Fruit fly (Drosophila melanogaster) whole organism, embryonic: ENCODE results near the gene CG33631.

Experiments used
- Aef1 ChIP-seq: fragments of 200-800 bp; sonication (Bioruptor generic); IDR thresholded peaks from 3 replicates; pipeline ENCODE4 v1.3.6; 2022; ENCODE audit warnings: missing biosample characterization, missing genetic modification characterization
- B-H1 ChIP-seq: fragments of 200-800 bp; sonication (Bioruptor generic); IDR thresholded peaks from 3 replicates; pipeline ENCODE4 v1.3.6; 2022; ENCODE audit warnings: missing biosample characterization, missing genetic modification characterization
- CG10431 ChIP-seq: fragments of 200-800 bp; sonication (Bioruptor generic); optimal IDR thresholded peaks from 3 replicates; lab custom pipeline; 2018; ENCODE audit warnings: missing biosample characterization, mild to moderate bottlenecking, missing genetic modification characterization
- CG11456 ChIP-seq: fragments of 200-800 bp; sonication (Bioruptor generic); IDR thresholded peaks from 3 replicates; pipeline ENCODE4 v1.3.6; 2022; ENCODE audit warnings: missing biosample characterization, missing genetic modification characterization
- CG1529 ChIP-seq: fragments of 200-800 bp; sonication (Bioruptor generic); optimal IDR thresholded peaks from 3 replicates; lab custom pipeline; 2018; ENCODE audit warnings: missing biosample characterization, missing genetic modification characterization
- CG1602 ChIP-seq: fragments of 200-800 bp; sonication (Bioruptor generic); optimal IDR thresholded peaks from 3 replicates; lab custom pipeline; 2016; ENCODE audit warnings: missing biosample characterization, missing genetic modification characterization
- CG18599 ChIP-seq: fragments of 200-800 bp; sonication (Bioruptor generic); optimal IDR thresholded peaks from 3 replicates; lab custom pipeline; 2017; ENCODE audit warnings: missing biosample characterization, missing genetic modification characterization, mild to moderate bottlenecking, moderate library complexity, missing genetic modification reagents
- CG30403 ChIP-seq: fragments of 200-800 bp; sonication (Bioruptor generic); optimal IDR thresholded peaks from 3 replicates; lab custom pipeline; 2016; ENCODE audit warnings: missing biosample characterization, missing genetic modification characterization
- CG31441 ChIP-seq: fragments of 200-800 bp; sonication (Bioruptor generic); IDR thresholded peaks from 2 replicates; pipeline ENCODE4 v1.3.6; 2022; ENCODE audit warnings: missing biosample characterization, missing genetic modification characterization
- CG5245 ChIP-seq: fragments of 200-800 bp; sonication (Bioruptor generic); optimal IDR thresholded peaks from 3 replicates; lab custom pipeline; 2016; ENCODE audit warnings: missing biosample characterization, missing genetic modification characterization
- CG6689 ChIP-seq: fragments of 200-800 bp; sonication (Bioruptor generic); IDR thresholded peaks from 2 replicates; pipeline ENCODE4 v1.3.6; 2022; ENCODE audit warnings: missing biosample characterization, missing genetic modification characterization
- CG6854 ChIP-seq: fragments of 200-800 bp; sonication (Bioruptor generic); optimal IDR thresholded peaks from 3 replicates; lab custom pipeline; 2017; ENCODE audit warnings: missing biosample characterization, mild to moderate bottlenecking, missing genetic modification characterization
- CG8944 ChIP-seq: fragments of 200-800 bp; sonication (Bioruptor generic); optimal IDR thresholded peaks from 3 replicates; lab custom pipeline; 2016; ENCODE audit warnings: missing biosample characterization, missing genetic modification characterization
- Dad ChIP-seq: fragments of 200-800 bp; sonication (Bioruptor generic); optimal IDR thresholded peaks from 3 replicates; lab custom pipeline; 2016; ENCODE audit warnings: missing biosample characterization, missing genetic modification characterization
- Doc2 ChIP-seq: fragments of 200-800 bp; sonication (Bioruptor generic); IDR thresholded peaks from 2 replicates; pipeline ENCODE4 v1.3.6; 2022; ENCODE audit warnings: missing biosample characterization, missing genetic modification characterization
- Drgx ChIP-seq: fragments of 200-800 bp; sonication (Bioruptor generic); IDR thresholded peaks from 2 replicates; pipeline ENCODE4 v1.3.6; 2022; ENCODE audit warnings: missing biosample characterization, missing genetic modification characterization
- Eip74EF ChIP-seq, 2 experiments: fragments of 200-800 bp in 1 of 2; fragments of >200 bp in 1 of 2; sonication (Bioruptor generic) in 1 of 2; optimal IDR thresholded peaks; 2 replicates each; lab custom pipeline; 2017 to 2019; ENCODE audit warnings: missing biosample characterization in 2 of 2, missing genetic modification characterization in 2 of 2, mild to moderate bottlenecking in 1 of 2, moderate library complexity in 1 of 2
- Ets97D ChIP-seq: fragments of 200-800 bp; sonication (Bioruptor generic); optimal IDR thresholded peaks from 3 replicates; lab custom pipeline; 2016; ENCODE audit warnings: missing biosample characterization, missing genetic modification characterization
- H15 ChIP-seq: fragments of 200-800 bp; sonication (Bioruptor generic); IDR thresholded peaks from 3 replicates; pipeline ENCODE4 v1.3.6; 2022; ENCODE audit warnings: missing biosample characterization, missing genetic modification characterization
- H2.0 ChIP-seq: fragments of 200-800 bp; sonication (Bioruptor generic); IDR thresholded peaks from 2 replicates; pipeline ENCODE4 v1.3.6; 2022; ENCODE audit warnings: missing biosample characterization, missing genetic modification characterization
- HLH4C ChIP-seq: fragments of 200-800 bp; sonication (Bioruptor generic); IDR thresholded peaks from 3 replicates; pipeline ENCODE4 v1.3.6; 2022; ENCODE audit warnings: missing biosample characterization, missing genetic modification characterization; ENCODE audit not compliant: partially characterized antibody
- Hmr ChIP-seq: fragments of 200-800 bp; sonication (Bioruptor generic); optimal IDR thresholded peaks from 3 replicates; lab custom pipeline; 2017; ENCODE audit warnings: mild to moderate bottlenecking, missing biosample characterization, missing genetic modification reagents, missing genetic modification characterization
- Hr39 ChIP-seq: fragments of >200 bp; optimal IDR thresholded peaks from 2 replicates; lab custom pipeline; 2017
- MTF-1 ChIP-seq: fragments of 200-800 bp; sonication (Bioruptor generic); optimal IDR thresholded peaks from 2 replicates; lab custom pipeline; 2018; ENCODE audit warnings: missing biosample characterization, mild to moderate bottlenecking, missing genetic modification characterization, borderline replicate concordance
- Mes4 ChIP-seq: fragments of 200-800 bp; sonication (Bioruptor generic); optimal IDR thresholded peaks from 2 replicates; lab custom pipeline; 2016; ENCODE audit warnings: missing biosample characterization, missing genetic modification characterization
- Myb ChIP-seq: fragments of 200-800 bp; sonication (Bioruptor generic); optimal IDR thresholded peaks from 2 replicates; lab custom pipeline; 2016; ENCODE audit warnings: missing biosample characterization, missing genetic modification characterization
- Oli ChIP-seq: fragments of 200-800 bp; sonication (Bioruptor generic); optimal IDR thresholded peaks from 2 replicates; lab custom pipeline; 2018; ENCODE audit warnings: missing biosample characterization, mild to moderate bottlenecking, missing genetic modification characterization, moderate library complexity
- Taf1 ChIP-seq: fragments of 200-800 bp; sonication (Bioruptor generic); IDR thresholded peaks from 2 replicates; pipeline ENCODE4 v1.3.6; 2022; ENCODE audit warnings: missing biosample characterization, missing genetic modification characterization
- Xrp1 ChIP-seq: fragments of 200-800 bp; sonication (Bioruptor generic); IDR thresholded peaks from 2 replicates; pipeline ENCODE4 v1.3.6; 2022; ENCODE audit warnings: missing biosample characterization, missing genetic modification characterization
- bcd ChIP-seq: fragments of 200-800 bp; sonication (Bioruptor generic); optimal IDR thresholded peaks from 2 replicates; lab custom pipeline; 2017; ENCODE audit warnings: missing biosample characterization, mild to moderate bottlenecking, missing genetic modification characterization
- chif ChIP-seq, 2 experiments: fragments of 200-800 bp; sonication (Bioruptor generic); optimal IDR thresholded peaks; 3 replicates each; lab custom pipeline; 2016; ENCODE audit warnings: missing biosample characterization in 2 of 2, missing genetic modification characterization in 2 of 2
- chm ChIP-seq: fragments of 200-800 bp; sonication (Bioruptor generic); IDR thresholded peaks from 2 replicates; pipeline ENCODE4 v1.3.6; 2022; ENCODE audit warnings: missing biosample characterization, missing genetic modification characterization
- dati ChIP-seq: fragments of 200-800 bp; sonication (Bioruptor generic); IDR thresholded peaks from 2 replicates; pipeline ENCODE4 v1.3.6; 2022; ENCODE audit warnings: missing biosample characterization, missing genetic modification characterization
- fd102C ChIP-seq: fragments of 200-800 bp; sonication (Bioruptor generic); optimal IDR thresholded peaks from 2 replicates; lab custom pipeline; 2018; ENCODE audit warnings: missing biosample characterization, mild to moderate bottlenecking, missing genetic modification characterization, moderate library complexity
- gce ChIP-seq: fragments of 200-800 bp; sonication (Bioruptor generic); IDR thresholded peaks from 3 replicates; pipeline ENCODE4 v1.3.6; 2022; ENCODE audit warnings: missing biosample characterization, missing genetic modification characterization
- gfzf ChIP-seq: fragments of 200-800 bp; sonication (Bioruptor generic); optimal IDR thresholded peaks from 2 replicates; lab custom pipeline; 2016; ENCODE audit warnings: missing biosample characterization, mild to moderate bottlenecking, missing genetic modification characterization, moderate library complexity
- gsb-n ChIP-seq: fragments of 200-800 bp; sonication (Bioruptor generic); optimal IDR thresholded peaks from 3 replicates; lab custom pipeline; 2018; ENCODE audit warnings: missing biosample characterization, mild to moderate bottlenecking, missing genetic modification characterization
- h ChIP-seq: fragments of >200 bp; optimal IDR thresholded peaks from 2 replicates; lab custom pipeline; 2017
- ind ChIP-seq: fragments of 200-800 bp; sonication (Bioruptor generic); optimal IDR thresholded peaks from 3 replicates; lab custom pipeline; 2016; ENCODE audit warnings: missing biosample characterization, missing genetic modification characterization
- jumu ChIP-seq: fragments of 200-800 bp; sonication (Bioruptor generic); optimal IDR thresholded peaks from 3 replicates; lab custom pipeline; 2016; ENCODE audit warnings: missing biosample characterization, missing genetic modification characterization
- nau ChIP-seq: fragments of 200-800 bp; sonication (Bioruptor generic); optimal IDR thresholded peaks from 3 replicates; lab custom pipeline; 2017; ENCODE audit warnings: missing biosample characterization, mild to moderate bottlenecking, missing genetic modification characterization, missing genetic modification reagents
- nmo ChIP-seq: fragments of 200-800 bp; sonication (Bioruptor generic); optimal IDR thresholded peaks from 2 replicates; lab custom pipeline; 2018; ENCODE audit warnings: missing biosample characterization, mild to moderate bottlenecking, missing genetic modification characterization, moderate library complexity
- onecut ChIP-seq: fragments of 200-800 bp; sonication (Bioruptor generic); IDR thresholded peaks from 2 replicates; pipeline ENCODE4 v1.3.6; 2022; ENCODE audit warnings: missing biosample characterization, missing genetic modification characterization
- pita ChIP-seq: fragments of 200-800 bp; sonication (Bioruptor generic); optimal IDR thresholded peaks from 2 replicates; lab custom pipeline; 2017; ENCODE audit warnings: missing biosample characterization, mild to moderate bottlenecking, missing genetic modification characterization
- row ChIP-seq: fragments of 200-800 bp; sonication (Bioruptor generic); IDR thresholded peaks from 3 replicates; pipeline ENCODE4 v1.3.6; 2022; ENCODE audit warnings: missing biosample characterization, missing genetic modification characterization
- sc ChIP-seq, 3 experiments: fragments of >200 bp in 2 of 3; fragments of 200-800 bp in 1 of 3; sonication (Bioruptor generic) in 1 of 3; optimal IDR thresholded peaks; 2 replicates in 2 of 3; 3 replicates in 1 of 3; lab custom pipeline; 2017; ENCODE audit warnings: mild to moderate bottlenecking in 1 of 3, missing biosample characterization in 1 of 3, missing genetic modification characterization in 1 of 3, missing genetic modification reagents in 1 of 3
- sens-2 ChIP-seq: fragments of 200-800 bp; sonication (Bioruptor generic); IDR thresholded peaks from 2 replicates; pipeline ENCODE4 v1.3.6; 2022; ENCODE audit warnings: missing biosample characterization, missing genetic modification characterization
- ssp ChIP-seq: fragments of 200-800 bp; sonication (Bioruptor generic); IDR thresholded peaks from 2 replicates; pipeline ENCODE4 v1.3.6; 2022; ENCODE audit warnings: missing biosample characterization, missing genetic modification characterization
- toy ChIP-seq: fragments of 200-800 bp; sonication (Bioruptor generic); IDR thresholded peaks from 2 replicates; pipeline ENCODE4 v1.3.6; 2022; ENCODE audit warnings: missing biosample characterization, missing genetic modification characterization
- zfh2 ChIP-seq: fragments of 200-800 bp; sonication (Bioruptor generic); optimal IDR thresholded peaks from 2 replicates; lab custom pipeline; 2016; ENCODE audit warnings: missing biosample characterization, missing genetic modification characterization

Gene CG33631

DNA sequence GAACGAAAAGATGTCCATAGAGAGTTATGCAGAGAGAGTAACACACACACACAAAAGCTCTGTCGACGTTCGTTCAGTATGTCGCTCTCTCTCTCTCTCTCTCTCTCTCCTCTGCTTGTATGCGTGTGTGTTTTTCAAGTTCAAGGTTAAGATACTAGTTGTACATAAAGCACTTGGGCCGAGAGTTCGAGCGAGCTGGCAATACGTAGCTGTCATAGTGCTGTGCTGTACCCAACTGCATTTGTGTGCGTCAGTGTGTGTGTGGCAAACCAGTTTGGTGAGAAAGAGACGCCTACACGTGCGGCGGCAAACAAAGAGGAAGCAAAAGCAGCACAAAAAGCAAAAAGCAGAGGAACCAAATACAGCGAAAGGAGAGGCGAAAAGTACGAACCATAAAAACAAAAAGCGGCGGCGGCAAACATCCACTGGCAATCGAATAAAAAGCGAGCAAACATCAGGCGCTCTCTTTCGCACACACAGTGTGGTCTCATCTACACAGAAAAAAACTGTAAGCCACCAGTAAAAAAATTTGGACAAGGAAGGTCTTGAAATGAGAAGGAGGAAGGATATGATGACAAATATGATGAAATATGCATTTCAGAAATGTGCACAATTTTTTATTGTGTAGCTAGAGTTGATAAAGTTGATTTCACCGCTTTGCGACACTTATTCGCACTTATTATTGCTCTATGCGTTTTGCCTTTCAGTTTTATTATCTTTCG is 23.6 kb downstream of the CG33631 start (continued):
- peak; percentile 77 for TF ChIP-seq CG18599 (GFP tag; lab: Kevin White, UChicago)
- peak; percentile 67 for TF ChIP-seq H2.0 (GFP tag; lab: Robert Waterston, UW)
- TF ChIP-seq fd102C (GFP tag; lab: Kevin White, UChicago), result no peak
- peak; percentile 63; the same call in 1 of the 2 replicates for TF ChIP-seq Taf1
- TF ChIP-seq CG30403 (GFP tag; lab: Kevin White, UChicago), result peak; percentile 72
- peak; percentile 45 for TF ChIP-seq nau (GFP tag; lab: Kevin White, UChicago)
- TF ChIP-seq Aef1 (GFP tag; lab: Robert Waterston, UW), result peak; percentile 80
- peak; percentile 60 to 77 for TF ChIP-seq chif (GFP tag; optimal IDR thresholded peaks at IDR 0.05; lab: Kevin White, UChicago)
- TF ChIP-seq h, result no peak
- peak; percentile 53 for TF ChIP-seq CG1602 (GFP tag; lab: Kevin White, UChicago)
- TF ChIP-seq MTF-1, result no peak
- peak; percentile 77 for TF ChIP-seq bcd (GFP tag; lab: Kevin White, UChicago)
- TF ChIP-seq CG31441 (GFP tag; lab: Robert Waterston, UW), result peak; percentile 58
- no peak for TF ChIP-seq gfzf (GFP tag; lab: Kevin White, UChicago)
- peak; percentile 53 for TF ChIP-seq Oli
- no peak for TF ChIP-seq CG10431 (GFP tag; lab: Kevin White, UChicago)
- 0 out of 2 replicates have a peak, but pooled peaks have one; percentile 38 for TF ChIP-seq dati (GFP tag; lab: Robert Waterston, UW)
- peak; percentile 78 for TF ChIP-seq CG6689 (GFP tag; lab: Robert Waterston, UW)
- TF ChIP-seq Drgx (GFP tag; lab: Robert Waterston, UW), result peak; percentile 88
- TF ChIP-seq ssp (GFP tag; lab: Robert Waterston, UW), result peak; percentile 40; the same call in 1 of the 2 replicates
- TF ChIP-seq CG8944 (GFP tag; lab: Kevin White, UChicago), result peak; percentile 69
- no peak for TF ChIP-seq HLH4C (GFP tag; lab: Robert Waterston, UW)
- peak; percentile 49; the same call in 1 of the 2 replicates for TF ChIP-seq sens-2
- TF ChIP-seq onecut, result no peak
- TF ChIP-seq row (GFP tag; lab: Robert Waterston, UW), result peak; percentile 66
- TF ChIP-seq gsb-n (tag; lab: Kevin White, UChicago), result no peak
- TF ChIP-seq Xrp1 (GFP tag; lab: Robert Waterston, UW), result peak; percentile 74
- TF ChIP-seq jumu (GFP tag; lab: Kevin White, UChicago), result peak; percentile 68
- TF ChIP-seq CG6854 (GFP tag; lab: Kevin White, UChicago), result peak; percentile 52
- no peak for TF ChIP-seq sc (optimal IDR thresholded peaks at IDR 0.05; lab: Kevin White, UChicago)
- TF ChIP-seq sc (GFP tag; optimal IDR thresholded peaks at IDR 0.05; lab: Kevin White, UChicago), result no peak
- TF ChIP-seq CG1529 (GFP tag; lab: Kevin White, UChicago), result no peak
- no peak for TF ChIP-seq Doc2
- TF ChIP-seq Myb, result peak; percentile 57
- peak in 1 of 2 experiments; percentile 96 for TF ChIP-seq Eip74EF (GFP tag; optimal IDR thresholded peaks at IDR 0.05; lab: Kevin White, UChicago)
- peak; percentile 37; the same call in 1 of the 2 replicates for TF ChIP-seq toy (GFP tag; lab: Robert Waterston, UW)
- peak; percentile 47 for TF ChIP-seq Dad (GFP tag; lab: Kevin White, UChicago)
- peak; percentile 83 for TF ChIP-seq ind
- peak; percentile 12 for TF ChIP-seq CG5245 (GFP tag; lab: Kevin White, UChicago)
- TF ChIP-seq Hmr (GFP tag; lab: Kevin White, UChicago), result peak; percentile 71
- peak; percentile 53 for TF ChIP-seq Mes4 (GFP tag; lab: Kevin White, UChicago)
- no peak for TF ChIP-seq B-H1 (GFP tag; lab: Robert Waterston, UW)
- TF ChIP-seq nmo (GFP tag; lab: Kevin White, UChicago), result peak; percentile 35
- peak; percentile 19 for TF ChIP-seq Ets97D (GFP tag; lab: Kevin White, UChicago)
- peak; percentile 16; the same call in 1 of the 3 replicates for TF ChIP-seq gce (GFP tag; lab: Robert Waterston, UW)
- TF ChIP-seq CG11456, result peak; percentile 78
- TF ChIP-seq chm (GFP tag; lab: Robert Waterston, UW), result no peak
- no peak for TF ChIP-seq Hr39 (lab: Kevin White, UChicago)
- no peak for TF ChIP-seq pita
- peak; percentile 71 for TF ChIP-seq zfh2 (GFP tag; lab: Kevin White, UChicago)
- peak; percentile 62; the same call in 1 of the 3 replicates for TF ChIP-seq H15 (GFP tag; lab: Robert Waterston, UW)
